Fruit fly (Drosophila melanogaster): ENCODE results near the gene CG31546.

CG31546 gene

dm6 chr3R:5648569-5649476 is 13.4 kb upstream of the CG31546 start, which contains the start of the genes MTA1-like and Sec23 (continued):
- TF ChIP-seq CG11560 (tag; IDR thresholded peaks at IDR 0.05) (no peak), Tbp (GFP tag; optimal IDR thresholded peaks at IDR 0.05) (no peak), CG7556 (GFP tag; optimal IDR thresholded peaks at IDR 0.05) (peak; percentile 21), sqz (GFP tag; optimal IDR thresholded peaks at IDR 0.05) (peak; percentile 92), ranshi (GFP tag; IDR thresholded peaks at IDR 0.05) (0 out of 2 replicates have a peak, but pooled peaks have one; percentile 19), CG11504 (tag; optimal IDR thresholded peaks at IDR 0.05) (no peak), CG13894 (tag; optimal IDR thresholded peaks at IDR 0.05) (peak; percentile 37), emc (GFP tag; optimal IDR thresholded peaks at IDR 0.05) (no peak), Awh (GFP tag; IDR thresholded peaks at IDR 0.05) (no peak), CG4820 (GFP tag; optimal IDR thresholded peaks at IDR 0.05) (peak; percentile 34), gfzf (GFP tag; optimal IDR thresholded peaks at IDR 0.05) (peak; percentile 13), eve (GFP tag; optimal IDR thresholded peaks at IDR 0.05) (no peak), CG4360 (GFP tag; IDR thresholded peaks at IDR 0.05) (no peak), CG3726 (GFP tag; IDR thresholded peaks at IDR 0.05) (no peak), CG2116 (GFP tag; optimal IDR thresholded peaks at IDR 0.05) (peak; percentile 97), corto (GFP tag; optimal IDR thresholded peaks at IDR 0.05) (peak; percentile 60), CG33557 (GFP tag; optimal IDR thresholded peaks at IDR 0.05) (peak; percentile 48), ato (GFP tag; IDR thresholded peaks at IDR 0.05; ENCODE audit: partially characterized antibody) (peak; percentile 76), CG8089 (GFP tag; optimal IDR thresholded peaks at IDR 0.05) (no peak), caup (GFP tag; optimal IDR thresholded peaks at IDR 0.05; ENCODE audit: severe bottlenecking) (peak; percentile 23), Ada2b (GFP tag; IDR thresholded peaks at IDR 0.05) (no peak), ATbp (GFP tag; optimal IDR thresholded peaks at IDR 0.05) (no peak), ash1 (GFP tag; optimal IDR thresholded peaks at IDR 0.05) (no peak), Dad (GFP tag; optimal IDR thresholded peaks at IDR 0.05) (no peak), CG2120 (GFP tag; optimal IDR thresholded peaks at IDR 0.05) (peak; percentile 51), CG9876 (GFP tag; optimal IDR thresholded peaks at IDR 0.05) (no peak), NK7.1 (GFP tag; optimal IDR thresholded peaks at IDR 0.05) (no peak), nerfin-1 (tag; optimal IDR thresholded peaks at IDR 0.05) (peak; percentile 9), Dip2 (GFP tag; IDR thresholded peaks at IDR 0.05) (no peak), PHDP (tag; optimal IDR thresholded peaks at IDR 0.05) (peak; percentile 48), lmd (GFP tag; IDR thresholded peaks at IDR 0.05) (peak; percentile 44; the same call in 1 of the 2 replicates), CG11695 (GFP tag; IDR thresholded peaks at IDR 0.05) (0 out of 3 replicates have a peak, but pooled peaks have one; percentile 27), p53 (GFP tag; optimal IDR thresholded peaks at IDR 0.05) (no peak), Scr (GFP tag; IDR thresholded peaks at IDR 0.05; ENCODE audit: partially characterized antibody) (peak; percentile 98), Atf-2 (GFP tag; optimal IDR thresholded peaks at IDR 0.05) (no peak), zf30C (GFP tag; optimal IDR thresholded peaks at IDR 0.05) (no peak), CG3838 (GFP tag; optimal IDR thresholded peaks at IDR 0.05) (no peak), Usf (GFP tag; optimal IDR thresholded peaks at IDR 0.05) (peak; percentile 6), CG1792 (GFP tag; optimal IDR thresholded peaks at IDR 0.05) (no peak), CG13775 (GFP tag; optimal IDR thresholded peaks at IDR 0.05) (peak; percentile 81), nau (GFP tag; optimal IDR thresholded peaks at IDR 0.05) (no peak), Xrp1 (GFP tag; IDR thresholded peaks at IDR 0.05) (no peak), danr (GFP tag; IDR thresholded peaks at IDR 0.05) (no peak; the same call in 1 of the 2 replicates), CG3065 (GFP tag; optimal IDR thresholded peaks at IDR 0.05) (no peak), ttk (GFP tag; IDR thresholded peaks at IDR 0.05) (peak; percentile 37; the same call in 1 of the 2 replicates), ems (GFP tag; optimal IDR thresholded peaks at IDR 0.05) (no peak), pfk (GFP tag; optimal IDR thresholded peaks at IDR 0.05) (no peak), esg (GFP tag; conservative IDR thresholded peaks at IDR 0.05) (no peak), dysf (GFP tag; IDR thresholded peaks at IDR 0.05) (peak; percentile 17; the same call in 1 of the 3 replicates)
